Worm (Caenorhabditis elegans) whole organism, mixed stage, embryonic: Measurements from ENCODE around the gene T04H1.12.

Experiments used
- M03D4.4 ChIP-seq: sonication (generic microtip); optimal IDR thresholded peaks from 2 replicates; lab custom pipeline; 2017; ENCODE audit warnings: mild to moderate bottlenecking, missing genetic modification characterization, missing compliant biosample characterization
- bed-3 ChIP-seq: fragments of 200-800 bp; sonication (Bioruptor generic); optimal IDR thresholded peaks from 3 replicates; lab custom pipeline; 2018; ENCODE audit warnings: mild to moderate bottlenecking, missing genetic modification characterization, moderate library complexity, missing compliant biosample characterization
- blmp-1 ChIP-seq: fragments of 150-350 bp; optimal IDR thresholded peaks from 2 replicates; lab custom pipeline; 2014; ENCODE audit warnings: missing biosample characterization, missing genetic modification characterization
- ceh-39 ChIP-seq: fragments of 150-350 bp; optimal IDR thresholded peaks from 2 replicates; lab custom pipeline; 2014; ENCODE audit warnings: missing biosample characterization, missing genetic modification characterization
- ceh-43 ChIP-seq: fragments of 200-800 bp; sonication (Bioruptor generic); optimal IDR thresholded peaks from 2 replicates; lab custom pipeline; 2018; ENCODE audit warnings: mild to moderate bottlenecking, missing genetic modification characterization, moderate library complexity, missing compliant biosample characterization
- ceh-83 ChIP-seq: fragments of 200-800 bp; sonication (Bioruptor generic); optimal IDR thresholded peaks from 2 replicates; lab custom pipeline; 2018; ENCODE audit warnings: mild to moderate bottlenecking, missing genetic modification characterization, missing compliant biosample characterization
- ces-1 ChIP-seq: fragments of 150-350 bp; optimal IDR thresholded peaks from 2 replicates; lab custom pipeline; 2014; ENCODE audit warnings: missing biosample characterization, missing genetic modification reagents, missing genetic modification characterization
- cnd-1 ChIP-seq: fragments of 200-800 bp; sonication (Bioruptor generic); optimal IDR thresholded peaks from 2 replicates; lab custom pipeline; 2018; ENCODE audit warnings: mild to moderate bottlenecking, missing genetic modification characterization, missing compliant biosample characterization
- drap-1 ChIP-seq: fragments of 200-800 bp; sonication (Bioruptor generic); optimal IDR thresholded peaks from 3 replicates; lab custom pipeline; 2018; ENCODE audit warnings: mild to moderate bottlenecking, missing genetic modification characterization, missing compliant biosample characterization
- elt-3 ChIP-seq: fragments of 150-350 bp; optimal IDR thresholded peaks from 2 replicates; lab custom pipeline; 2014; ENCODE audit warnings: missing biosample characterization, missing genetic modification characterization
- flh-1 ChIP-seq: fragments of 200-800 bp; sonication (Bioruptor generic); optimal IDR thresholded peaks from 2 replicates; lab custom pipeline; 2018; ENCODE audit warnings: mild to moderate bottlenecking, missing genetic modification characterization, moderate library complexity, missing compliant biosample characterization
- ham-2 ChIP-seq: fragments of 200-800 bp; sonication (Bioruptor generic); optimal IDR thresholded peaks from 2 replicates; lab custom pipeline; 2018; ENCODE audit warnings: mild to moderate bottlenecking, missing genetic modification characterization, missing compliant biosample characterization
- hlh-1 ChIP-seq: fragments of 150-350 bp; optimal IDR thresholded peaks from 2 replicates; lab custom pipeline; 2014; ENCODE audit warnings: missing biosample characterization, missing genetic modification reagents, missing genetic modification characterization
- lin-13 ChIP-seq: fragments of 150-350 bp; optimal IDR thresholded peaks from 2 replicates; lab custom pipeline; 2014; ENCODE audit warnings: missing biosample characterization, missing genetic modification characterization
- mab-5 ChIP-seq: fragments of 150-350 bp; optimal IDR thresholded peaks from 2 replicates; lab custom pipeline; 2014; ENCODE audit warnings: missing biosample characterization, missing genetic modification characterization
- mep-1 ChIP-seq: fragments of 150-350 bp; optimal IDR thresholded peaks from 2 replicates; lab custom pipeline; 2017; ENCODE audit warnings: missing biosample characterization, missing genetic modification reagents, missing genetic modification characterization, inconsistent platforms
- mls-2 ChIP-seq: sonication (generic microtip); optimal IDR thresholded peaks from 2 replicates; lab custom pipeline; 2016; ENCODE audit warnings: mild to moderate bottlenecking, missing genetic modification characterization, moderate library complexity, missing compliant biosample characterization
- nhr-2 ChIP-seq: fragments of 150-350 bp; optimal IDR thresholded peaks from 2 replicates; lab custom pipeline; 2014; ENCODE audit warnings: missing biosample characterization, missing genetic modification characterization
- nhr-237 ChIP-seq: fragments of 150-350 bp; optimal IDR thresholded peaks from 2 replicates; lab custom pipeline; 2014; ENCODE audit warnings: missing biosample characterization, missing genetic modification characterization
- nhr-28 ChIP-seq: fragments of 150-350 bp; optimal IDR thresholded peaks from 2 replicates; lab custom pipeline; 2014; ENCODE audit warnings: missing biosample characterization, missing genetic modification characterization
- nhr-76 ChIP-seq: sonication (generic microtip); optimal IDR thresholded peaks from 2 replicates; lab custom pipeline; 2017; ENCODE audit warnings: missing biosample characterization, missing genetic modification characterization
- pha-4 ChIP-seq: fragments of 150-350 bp; optimal IDR thresholded peaks from 2 replicates; lab custom pipeline; 2018; ENCODE audit warnings: missing biosample characterization, missing genetic modification reagents, missing genetic modification characterization
- sem-2 ChIP-seq: fragments of 200-800 bp; sonication (Bioruptor generic); optimal IDR thresholded peaks from 2 replicates; lab custom pipeline; 2018; ENCODE audit warnings: mild to moderate bottlenecking, missing genetic modification characterization, missing compliant biosample characterization
- snpc-4 ChIP-seq: fragments of 150-350 bp; optimal IDR thresholded peaks from 2 replicates; lab custom pipeline; 2014; ENCODE audit warnings: missing biosample characterization, missing genetic modification characterization
- sptf-1 ChIP-seq: sonication (generic microtip); optimal IDR thresholded peaks from 2 replicates; lab custom pipeline; 2017; ENCODE audit warnings: mild to moderate bottlenecking, missing genetic modification characterization, moderate library complexity, missing compliant biosample characterization
- tbx-8 ChIP-seq: fragments of 200-800 bp; sonication (Bioruptor generic); optimal IDR thresholded peaks from 2 replicates; lab custom pipeline; 2018; ENCODE audit warnings: mild to moderate bottlenecking, missing genetic modification characterization, moderate library complexity, missing compliant biosample characterization
- unc-120 ChIP-seq: sonication (generic microtip); optimal IDR thresholded peaks from 2 replicates; lab custom pipeline; 2017; ENCODE audit warnings: missing genetic modification characterization, missing compliant biosample characterization; ENCODE audit not compliant: poor library complexity, severe bottlenecking
- unc-39 ChIP-seq: fragments of 150-350 bp; optimal IDR thresholded peaks from 2 replicates; lab custom pipeline; 2014; ENCODE audit warnings: missing biosample characterization, missing genetic modification characterization
- unc-62 ChIP-seq: fragments of 150-350 bp; optimal IDR thresholded peaks from 2 replicates; lab custom pipeline; 2014; ENCODE audit warnings: missing biosample characterization, missing genetic modification reagents, missing genetic modification characterization
- zip-8 ChIP-seq: fragments of 150-350 bp; optimal IDR thresholded peaks from 2 replicates; lab custom pipeline; 2014; ENCODE audit warnings: missing biosample characterization, missing genetic modification characterization
- ztf-11 ChIP-seq: fragments of 150-350 bp; optimal IDR thresholded peaks from 2 replicates; lab custom pipeline; 2014; ENCODE audit warnings: missing biosample characterization, missing genetic modification characterization

T04H1.12 gene

ce11 chrV:12255343-12255742 lies at the start of gene T04H1.12:
Gene T04H1.12, plus strand, starts transcription at chrV:12255643.
- TF ChIP-seq ceh-83 (GFP tag; lab: Kevin White, UChicago): no peak
- TF ChIP-seq hlh-1 (tag; lab: Kevin White, UChicago): no peak
- TF ChIP-seq blmp-1: no peak
- no peak for TF ChIP-seq elt-3 (tag; lab: Kevin White, UChicago)
- TF ChIP-seq sptf-1: no peak
- no peak for TF ChIP-seq ham-2 (GFP tag; lab: Kevin White, UChicago)
- TF ChIP-seq zip-8 (tag; lab: Kevin White, UChicago): no peak
- TF ChIP-seq ceh-39 (tag; lab: Kevin White, UChicago): no peak
- no peak for TF ChIP-seq unc-120 (tag; lab: Kevin White, UChicago)
- no peak for TF ChIP-seq nhr-237 (tag; lab: Kevin White, UChicago)

- TF ChIP-seq pha-4 (tag; lab: Kevin White, UChicago) (no peak), blmp-1 (no peak), cnd-1 (tag; lab: Kevin White, UChicago) (no peak), lin-13 (tag; lab: Kevin White, UChicago) (no peak), snpc-4 (tag; lab: Kevin White, UChicago) (no peak), tbx-8 (no peak), sptf-1 (no peak), ceh-43 (no peak), mep-1 (no peak), bed-3 (no peak), hlh-1 (tag; lab: Kevin White, UChicago) (peak; percentile 42), nhr-28 (tag; lab: Kevin White, UChicago) (no peak), drap-1 (GFP tag; lab: Kevin White, UChicago) (no peak), elt-3 (tag; lab: Kevin White, UChicago) (no peak), unc-62 (GFP tag; lab: Kevin White, UChicago) (peak; percentile 41), nhr-76 (tag; lab: Kevin White, UChicago) (no peak)
Observed at ce11 chrV:12208678-12209077, 46.8 kb upstream of the T04H1.12 start.

ce11 chrV:12209951-12210350 lies 45.5 kb upstream of the T04H1.12 start:
- TF ChIP-seq lin-13 (tag; lab: Kevin White, UChicago) (no peak), ces-1 (peak; percentile 89)

- TF ChIP-seq bed-3 (no peak), nhr-2 (tag; lab: Kevin White, UChicago) (no peak), ces-1 (peak; percentile 97), snpc-4 (tag; lab: Kevin White, UChicago) (no peak), unc-62 (GFP tag; lab: Kevin White, UChicago) (no peak)
Observed at ce11 chrV:12211090-12211489, 44.4 kb upstream of the T04H1.12 start.

ce11 chrV:12213027-12213426 lies 42.4 kb upstream of the T04H1.12 start, which contains the start of gene vab-8:
Gene vab-8, plus strand, starts transcription at chrV:12213327.
- TF ChIP-seq sptf-1 (no peak), ces-1 (no peak), sem-2 (GFP tag; lab: Kevin White, UChicago) (no peak), drap-1 (GFP tag; lab: Kevin White, UChicago) (no peak), ceh-83 (GFP tag; lab: Kevin White, UChicago) (no peak), mep-1 (no peak), hlh-1 (tag; lab: Kevin White, UChicago) (no peak), mls-2 (tag; lab: Kevin White, UChicago) (no peak), tbx-8 (no peak), M03D4.4 (no peak), elt-3 (tag; lab: Kevin White, UChicago) (no peak), bed-3 (no peak), unc-39 (tag; lab: Kevin White, UChicago) (no peak), mab-5 (no peak), ham-2 (GFP tag; lab: Kevin White, UChicago) (no peak), unc-120 (tag; lab: Kevin White, UChicago) (no peak), ztf-11 (tag; lab: Kevin White, UChicago) (no peak), nhr-76 (tag; lab: Kevin White, UChicago) (no peak), flh-1 (GFP tag; lab: Kevin White, UChicago) (no peak)

- TF ChIP-seq ztf-11 (tag; lab: Kevin White, UChicago): no peak
- no peak for TF ChIP-seq nhr-76 (tag; lab: Kevin White, UChicago)
- TF ChIP-seq hlh-1 (tag; lab: Kevin White, UChicago): peak; percentile 82
- TF ChIP-seq nhr-237 (tag; lab: Kevin White, UChicago): no peak
- peak; percentile 75 for TF ChIP-seq unc-120 (tag; lab: Kevin White, UChicago)
- TF ChIP-seq blmp-1: no peak
- no peak for TF ChIP-seq pha-4 (tag; lab: Kevin White, UChicago)
- peak; percentile 36 for TF ChIP-seq unc-62 (GFP tag; lab: Kevin White, UChicago)
- TF ChIP-seq, all 35 proteins: peak for 3
Observed at ce11 chrV:12233425-12233824, 22.0 kb upstream of the T04H1.12 start.
